Worm (Caenorhabditis elegans) whole organism, L1 larva: Measurements from ENCODE around the gene hif-1.

Source experiments
- C04F5.9 ChIP-seq: sonication (generic microtip); optimal IDR thresholded peaks from 2 replicates; lab custom pipeline; 2016; ENCODE audit warnings: missing genetic modification characterization, missing compliant biosample characterization
- C16A3.4 ChIP-seq: fragments of 150-350 bp; optimal IDR thresholded peaks from 2 replicates; lab custom pipeline; 2014; ENCODE audit warnings: missing biosample characterization, missing genetic modification characterization
- C34B4.2 ChIP-seq: sonication (generic microtip); optimal IDR thresholded peaks from 2 replicates; lab custom pipeline; 2017; ENCODE audit warnings: mild to moderate bottlenecking, missing genetic modification characterization, missing compliant biosample characterization
- F16B12.6 ChIP-seq: fragments of 150-350 bp; optimal IDR thresholded peaks from 2 replicates; lab custom pipeline; 2014; ENCODE audit warnings: missing biosample characterization, missing genetic modification characterization
- ama-1 ChIP-seq: fragments of 150-350 bp; optimal IDR thresholded peaks from 2 replicates; lab custom pipeline; 2014
- ceh-8 ChIP-seq: fragments of 200-800 bp; sonication (Bioruptor generic); optimal IDR thresholded peaks from 2 replicates; lab custom pipeline; 2018; ENCODE audit warnings: mild to moderate bottlenecking, missing genetic modification characterization, moderate library complexity, missing compliant biosample characterization
- ceh-82 ChIP-seq, 3 experiments: fragments of 150-350 bp in 1 of 3; sonication (generic microtip) in 2 of 3; optimal IDR thresholded peaks; 2 replicates each; lab custom pipeline; 2014 to 2017; ENCODE audit warnings: missing biosample characterization in 3 of 3, missing genetic modification characterization in 3 of 3
- ceh-88 ChIP-seq: fragments of 200-800 bp; sonication (Bioruptor generic); IDR thresholded peaks from 2 replicates; pipeline ENCODE4 v1.3.6; 2022; ENCODE audit warnings: missing genetic modification characterization, missing compliant biosample characterization
- ceh-90 ChIP-seq: sonication (generic microtip); optimal IDR thresholded peaks from 2 replicates; lab custom pipeline; 2016; ENCODE audit warnings: missing genetic modification characterization, missing compliant biosample characterization
- ces-1 ChIP-seq: fragments of 150-350 bp; optimal IDR thresholded peaks from 2 replicates; lab custom pipeline; 2014; ENCODE audit warnings: missing biosample characterization, missing genetic modification reagents, missing genetic modification characterization
- dpl-1 ChIP-seq, 3 experiments: fragments of 150-350 bp in 2 of 3; sonication (generic microtip) in 1 of 3; optimal IDR thresholded peaks; 2 replicates each; lab custom pipeline; 2014 to 2017; ENCODE audit warnings: missing biosample characterization in 3 of 3, missing genetic modification characterization in 3 of 3, missing genetic modification reagents in 3 of 3
- dsc-1 ChIP-seq: sonication (generic microtip); optimal IDR thresholded peaks from 2 replicates; lab custom pipeline; 2016; ENCODE audit warnings: mild to moderate bottlenecking, missing genetic modification characterization, missing compliant biosample characterization
- efl-1 ChIP-seq, 4 experiments: fragments of 150-350 bp; optimal IDR thresholded peaks in 3 of 4; peaks in 1 of 4; 1 replicate in 1 of 4; 2 replicates in 3 of 4; lab custom pipeline; 2014; ENCODE audit warnings: missing biosample characterization in 2 of 4, missing genetic modification characterization in 2 of 4, missing genetic modification reagents in 2 of 4
- egl-13 ChIP-seq: sonication (generic microtip); optimal IDR thresholded peaks from 2 replicates; lab custom pipeline; 2016; ENCODE audit warnings: missing genotype, missing genetic modification reagents, missing genetic modification characterization, missing compliant biosample characterization
- fkh-4 ChIP-seq: sonication (generic microtip); optimal IDR thresholded peaks from 2 replicates; lab custom pipeline; 2016; ENCODE audit warnings: missing compliant biosample characterization, missing genetic modification characterization, borderline replicate concordance
- fkh-8 ChIP-seq: sonication (generic microtip); optimal IDR thresholded peaks from 2 replicates; lab custom pipeline; 2016; ENCODE audit warnings: mild to moderate bottlenecking, missing genetic modification characterization, missing compliant biosample characterization
- grh-1 ChIP-seq: fragments of 200-800 bp; sonication (Bioruptor generic); IDR thresholded peaks from 2 replicates; pipeline ENCODE4 v1.3.6; 2022; ENCODE audit warnings: missing genetic modification reagents, missing genetic modification characterization, missing compliant biosample characterization
- hlh-17 ChIP-seq: fragments of 200-800 bp; sonication (Bioruptor generic); optimal IDR thresholded peaks from 2 replicates; lab custom pipeline; 2018; ENCODE audit warnings: missing genetic modification characterization, mild to moderate bottlenecking, missing compliant biosample characterization, moderate library complexity, borderline replicate concordance
- irx-1 ChIP-seq: sonication (generic microtip); optimal IDR thresholded peaks from 2 replicates; lab custom pipeline; 2016; ENCODE audit warnings: missing genetic modification characterization, missing compliant biosample characterization
- isw-1 ChIP-seq: fragments of 200-800 bp; sonication (Bioruptor generic); IDR thresholded peaks from 2 replicates; pipeline ENCODE4 v1.3.6; 2022; ENCODE audit warnings: missing genetic modification characterization, missing compliant biosample characterization
- lin-14 ChIP-seq: fragments of 200-800 bp; sonication (Bioruptor generic); optimal IDR thresholded peaks from 2 replicates; lab custom pipeline; 2018; ENCODE audit warnings: mild to moderate bottlenecking, missing genetic modification characterization, moderate library complexity, missing compliant biosample characterization
- lin-39 ChIP-seq: fragments of 150-350 bp; optimal IDR thresholded peaks from 2 replicates; lab custom pipeline; 2014; ENCODE audit warnings: missing biosample characterization, missing genetic modification reagents, missing genetic modification characterization
- lsy-2 ChIP-seq, 2 experiments: fragments of 150-350 bp; optimal IDR thresholded peaks; 2 replicates each; lab custom pipeline; 2014; ENCODE audit warnings: missing biosample characterization in 2 of 2, missing genetic modification characterization in 2 of 2
- mab-9 ChIP-seq: fragments of 200-800 bp; sonication (Bioruptor generic); IDR thresholded peaks from 2 replicates; pipeline ENCODE4 v1.3.6; 2022; ENCODE audit warnings: missing genetic modification reagents, missing genetic modification characterization, missing compliant biosample characterization
- mdl-1 ChIP-seq, 2 experiments: fragments of 150-350 bp; optimal IDR thresholded peaks; 2 replicates each; lab custom pipeline; 2014 to 2017; ENCODE audit warnings: missing biosample characterization in 2 of 2, missing genetic modification characterization in 2 of 2, inconsistent platforms in 1 of 2
- mep-1 ChIP-seq: fragments of 150-350 bp; optimal IDR thresholded peaks from 2 replicates; lab custom pipeline; 2014; ENCODE audit warnings: missing biosample characterization, missing genetic modification characterization
- nhr-19 ChIP-seq: fragments of 200-800 bp; sonication (Bioruptor generic); conservative IDR thresholded peaks from 2 replicates; pipeline ENCODE4 v1.3.6; 2022; ENCODE audit warnings: missing genetic modification characterization, missing compliant biosample characterization
- nhr-20 ChIP-seq: sonication (generic microtip); optimal IDR thresholded peaks from 2 replicates; lab custom pipeline; 2016; ENCODE audit warnings: mild to moderate bottlenecking, missing genetic modification characterization, missing compliant biosample characterization
- nhr-47 ChIP-seq: sonication (generic microtip); optimal IDR thresholded peaks from 2 replicates; lab custom pipeline; 2016; ENCODE audit warnings: mild to moderate bottlenecking, missing genetic modification characterization, moderate library complexity, missing compliant biosample characterization
- nhr-71 ChIP-seq: sonication (generic microtip); optimal IDR thresholded peaks from 2 replicates; lab custom pipeline; 2016; ENCODE audit warnings: mild to moderate bottlenecking, missing genetic modification characterization, moderate library complexity, missing compliant biosample characterization
- nhr-84 ChIP-seq: sonication (generic microtip); optimal IDR thresholded peaks from 2 replicates; lab custom pipeline; 2017; ENCODE audit warnings: missing biosample characterization, missing genetic modification characterization
- pag-3 ChIP-seq: sonication (generic microtip); optimal IDR thresholded peaks from 2 replicates; lab custom pipeline; 2017; ENCODE audit warnings: missing genetic modification characterization, mild to moderate bottlenecking, missing compliant biosample characterization, antibody characterized with exemption, borderline replicate concordance; ENCODE audit not compliant: insufficient read depth
- pax-3 ChIP-seq: fragments of 200-800 bp; sonication (Bioruptor generic); optimal IDR thresholded peaks from 2 replicates; lab custom pipeline; 2018; ENCODE audit warnings: mild to moderate bottlenecking, missing genetic modification characterization, moderate library complexity, missing compliant biosample characterization
- skn-1 ChIP-seq: fragments of 150-350 bp; optimal IDR thresholded peaks from 2 replicates; lab custom pipeline; 2014; ENCODE audit warnings: missing biosample characterization, missing genetic modification characterization
- swsn-7 ChIP-seq: sonication (generic microtip); optimal IDR thresholded peaks from 2 replicates; lab custom pipeline; 2016; ENCODE audit warnings: missing genetic modification characterization, missing compliant biosample characterization
- tbx-2 ChIP-seq: sonication (generic microtip); optimal IDR thresholded peaks from 2 replicates; lab custom pipeline; 2016; ENCODE audit warnings: missing genetic modification characterization, missing compliant biosample characterization
- unc-130 ChIP-seq: fragments of 150-350 bp; optimal IDR thresholded peaks from 2 replicates; lab custom pipeline; 2017; ENCODE audit warnings: missing biosample characterization, missing genetic modification characterization, inconsistent platforms
- unc-86 ChIP-seq: sonication (generic microtip); optimal IDR thresholded peaks from 2 replicates; lab custom pipeline; 2016; ENCODE audit warnings: missing genetic modification characterization, missing compliant biosample characterization
- vab-15 ChIP-seq: sonication (generic microtip); optimal IDR thresholded peaks from 2 replicates; lab custom pipeline; 2017; ENCODE audit warnings: missing genotype, mild to moderate bottlenecking, missing genetic modification characterization, missing compliant biosample characterization
- xbp-1 ChIP-seq: sonication (generic microtip); optimal IDR thresholded peaks from 2 replicates; lab custom pipeline; 2016; ENCODE audit warnings: missing genetic modification characterization, missing compliant biosample characterization
- ztf-11 ChIP-seq, 2 experiments: sonication (generic microtip); optimal IDR thresholded peaks; 2 replicates each; lab custom pipeline; 2016 to 2017; ENCODE audit warnings: missing genetic modification characterization in 2 of 2, missing biosample characterization in 1 of 2, missing compliant biosample characterization in 1 of 2
- ztf-4 ChIP-seq: fragments of 150-350 bp; optimal IDR thresholded peaks from 2 replicates; lab custom pipeline; 2014; ENCODE audit warnings: missing biosample characterization, missing genetic modification characterization

The hif-1 gene

DNA sequence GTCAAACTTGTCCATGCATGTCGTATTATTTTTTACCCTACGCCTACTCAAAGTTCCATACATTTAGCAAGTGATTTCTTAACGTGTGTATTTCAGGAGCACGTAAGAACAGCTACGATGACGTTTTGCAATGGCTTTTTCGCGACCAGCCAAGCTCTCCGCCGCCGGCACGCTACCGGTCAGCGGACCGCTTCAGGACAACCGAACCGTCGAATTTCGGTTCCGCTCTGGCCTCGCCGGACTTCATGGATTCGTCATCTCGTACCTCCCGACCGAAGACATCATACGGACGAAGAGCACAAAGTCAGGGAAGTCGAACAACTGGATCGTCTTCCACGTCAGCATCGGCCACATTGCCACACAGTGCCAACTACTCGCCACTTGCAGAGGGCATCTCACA lies 3.4 kb downstream of the hif-1 start:
- TF ChIP-seq efl-1 (optimal IDR thresholded peaks at IDR 0.05; lab: Kevin White, UChicago) = no peak
- peak in 1 of 2 experiments; percentile 30 for TF ChIP-seq efl-1 (GFP tag; optimal IDR thresholded peaks at IDR 0.05 in 1 of 2; lab: Kevin White, UChicago)
- TF ChIP-seq isw-1 (GFP tag; lab: Robert Waterston, UW) = no peak
- TF ChIP-seq F16B12.6 (tag; lab: Kevin White, UChicago) = no peak
- TF ChIP-seq C34B4.2 (tag; lab: Kevin White, UChicago) = no peak
- TF ChIP-seq, all 84 proteins: peak for 1

DNA sequence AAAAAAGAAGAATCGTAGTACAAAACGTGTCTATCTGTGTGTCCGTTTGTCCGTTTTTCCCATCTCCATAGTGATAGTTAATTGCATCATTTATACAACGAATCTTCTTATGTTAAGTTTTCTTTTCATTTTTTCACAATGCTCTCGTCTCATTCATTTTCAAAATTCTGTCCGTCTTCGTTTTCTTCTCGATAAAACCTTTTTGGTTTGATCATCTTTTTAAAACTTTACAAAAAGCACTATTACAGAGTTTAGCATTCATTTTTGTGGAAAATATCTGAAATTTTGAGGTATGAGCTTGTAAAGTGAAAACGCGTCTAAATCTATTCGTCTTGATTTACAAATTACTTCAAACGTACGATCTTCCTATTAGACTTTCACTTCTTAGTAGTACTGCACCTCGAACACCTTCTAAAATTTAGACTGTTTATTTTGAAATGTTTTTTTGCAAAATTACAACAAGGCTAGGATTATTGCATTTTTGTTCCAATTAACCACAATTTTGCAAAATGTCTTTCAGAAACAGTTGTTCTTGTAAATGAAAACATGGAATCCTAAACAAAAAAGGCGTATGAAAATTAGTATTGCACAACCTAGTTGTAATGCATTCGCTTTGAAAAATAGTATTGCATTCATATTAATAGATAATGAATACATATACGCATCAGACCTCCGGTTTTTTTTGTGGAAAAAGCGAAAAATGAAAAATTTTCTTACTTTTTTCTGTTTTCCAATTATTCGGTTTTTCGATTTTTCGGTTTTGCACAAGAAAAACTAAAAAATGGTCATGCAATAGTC lies 5.0 kb downstream of the hif-1 start:
- TF ChIP-seq lin-39 (tag; lab: Kevin White, UChicago) (peak; percentile 46), ama-1 (lab: Kevin White, UChicago) (peak; percentile 66), mdl-1 (tag; optimal IDR thresholded peaks at IDR 0.05; lab: Kevin White, UChicago) (no peak), dpl-1 (GFP tag; optimal IDR thresholded peaks at IDR 0.05; lab: Kevin White, UChicago) (no peak), ces-1 (GFP tag; lab: Kevin White, UChicago) (no peak), vab-15 (no peak), C16A3.4 (tag; lab: Kevin White, UChicago) (no peak), egl-13 (tag; lab: Kevin White, UChicago) (peak; percentile 39), pag-3 (tag; lab: Kevin White, UChicago) (no peak), lin-14 (GFP tag; lab: Kevin White, UChicago) (peak; percentile 12), C04F5.9 (no peak), grh-1 (GFP tag; lab: Robert Waterston, UW) (no peak), ztf-11 (tag; optimal IDR thresholded peaks at IDR 0.05; lab: Kevin White, UChicago) (no peak), nhr-47 (tag; lab: Kevin White, UChicago) (peak; percentile 9), skn-1 (tag; lab: Kevin White, UChicago) (no peak), ztf-4 (tag; lab: Kevin White, UChicago) (peak; percentile 37)

DNA sequence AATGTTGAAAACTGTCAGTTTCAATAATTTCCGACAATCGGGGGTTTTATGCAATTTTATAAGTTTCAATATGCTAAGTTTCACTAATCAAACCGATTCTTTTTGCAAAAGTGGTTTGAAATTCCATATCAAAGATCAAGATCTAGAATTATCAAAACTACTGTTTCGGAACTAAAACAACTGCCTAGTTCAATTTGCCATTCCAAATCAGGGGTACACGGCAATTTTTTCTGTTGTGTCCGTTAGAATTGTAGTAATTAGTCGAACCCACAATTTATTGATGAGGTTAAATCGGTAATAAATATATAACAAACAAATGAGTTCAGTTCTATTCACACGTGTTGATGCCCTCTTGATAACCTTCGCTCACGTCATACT lies 5.6 kb downstream of the hif-1 start:
- TF ChIP-seq xbp-1 (tag; lab: Kevin White, UChicago) (no peak), efl-1 (optimal IDR thresholded peaks at IDR 0.05; lab: Kevin White, UChicago) (no peak), efl-1 (GFP tag; optimal IDR thresholded peaks at IDR 0.05 in 1 of 2; lab: Kevin White, UChicago) (peak in 1 of 2 experiments; percentile 64)

- TF ChIP-seq fkh-4 (tag; lab: Kevin White, UChicago) (no peak), xbp-1 (tag; lab: Kevin White, UChicago) (peak; percentile 43), skn-1 (tag; lab: Kevin White, UChicago) (peak; percentile 7), swsn-7 (tag; lab: Kevin White, UChicago) (peak; percentile 58), nhr-47 (tag; lab: Kevin White, UChicago) (peak; percentile 68), mab-9 (peak; percentile 48; the same call in 1 of the 2 replicates), tbx-2 (tag; lab: Kevin White, UChicago) (peak; percentile 76), ceh-90 (tag; lab: Kevin White, UChicago) (no peak), unc-130 (tag; lab: Kevin White, UChicago) (no peak), nhr-71 (tag; lab: Kevin White, UChicago) (peak; percentile 68), efl-1 (optimal IDR thresholded peaks at IDR 0.05; lab: Kevin White, UChicago) (peak; percentile 7 to 9), efl-1 (GFP tag; optimal IDR thresholded peaks at IDR 0.05 in 1 of 2; lab: Kevin White, UChicago) (peak; percentile 1 to 83), egl-13 (tag; lab: Kevin White, UChicago) (peak; percentile 43), ceh-8 (GFP tag; lab: Kevin White, UChicago) (peak; percentile 4), hlh-17 (GFP tag; lab: Kevin White, UChicago) (no peak), ceh-88 (GFP tag; lab: Robert Waterston, UW) (0 out of 2 replicates have a peak, but pooled peaks have one; percentile 37), ceh-82 (tag; optimal IDR thresholded peaks at IDR 0.05; lab: Kevin White, UChicago) (peak; percentile 7 to 81 (median 50)), lsy-2 (tag; optimal IDR thresholded peaks at IDR 0.05; lab: Kevin White, UChicago) (peak in 1 of 2 experiments; percentile 49), isw-1 (GFP tag; lab: Robert Waterston, UW) (peak; percentile 40), fkh-8 (tag; lab: Kevin White, UChicago) (peak; percentile 83), dpl-1 (GFP tag; optimal IDR thresholded peaks at IDR 0.05; lab: Kevin White, UChicago) (peak in 1 of 3 experiments; percentile 27), nhr-84 (tag; lab: Kevin White, UChicago) (no peak), dsc-1 (tag; lab: Kevin White, UChicago) (peak; percentile 19), unc-86 (tag; lab: Kevin White, UChicago) (peak; percentile 62), nhr-20 (tag; lab: Kevin White, UChicago) (peak; percentile 7), lin-14 (GFP tag; lab: Kevin White, UChicago) (peak; percentile 92), nhr-19 (peak; percentile 36; the same call in 1 of the 2 replicates), pax-3 (tag; lab: Kevin White, UChicago) (peak; percentile 25), irx-1 (peak; percentile 42), C16A3.4 (tag; lab: Kevin White, UChicago) (no peak), mep-1 (tag; lab: Kevin White, UChicago) (peak; percentile 29)
Measured at ce11 chrV:20789105-20789504, 8.9 kb downstream of the hif-1 start, which contains the start of gene tpan-1. TSS of gene tpan-1 (plus strand) at chrV:20789502.
